Worm (Caenorhabditis elegans): ENCODE results near the gene cogc-8.
"Not testable (repeated sequence)": the region's sequence is repeated elsewhere in the genome, so short reads cannot be mapped to it uniquely, and the experiment has no call there.

DNA sequence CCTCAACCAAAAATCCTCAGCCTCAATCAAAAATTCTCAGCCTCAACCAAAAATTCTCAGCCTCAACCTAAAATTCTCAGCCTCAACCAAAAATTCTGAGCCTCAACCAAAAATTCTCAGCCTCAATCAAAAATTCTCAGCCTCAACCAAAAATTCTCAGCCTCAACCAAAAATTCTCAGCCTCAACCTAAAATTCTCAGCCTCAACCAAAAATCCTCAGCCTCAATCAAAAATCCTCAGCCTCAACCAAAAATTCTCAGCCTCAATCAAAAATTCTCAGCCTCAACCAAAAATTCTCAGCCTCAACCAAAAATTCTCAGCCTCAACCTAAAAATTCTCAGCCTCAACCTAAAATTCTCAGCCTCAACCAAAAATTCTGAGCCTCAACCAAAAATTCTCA is 24.5 kb upstream of the cogc-8 start:
- not testable (repeated sequence) for TF ChIP-seq pha-4 (tag; optimal IDR thresholded peaks at IDR 0.05); attf-6 (GFP tag; IDR thresholded peaks at IDR 0.05); ztf-25 (GFP tag; IDR thresholded peaks at IDR 0.05); nhr-90 (tag; optimal IDR thresholded peaks at IDR 0.05); tbx-9 (tag; optimal IDR thresholded peaks at IDR 0.05; ENCODE audit: borderline replicate concordance); Y53F4B.3 (GFP tag; IDR thresholded peaks at IDR 0.05); unc-130 (GFP tag; optimal IDR thresholded peaks at IDR 0.05); B0035.1 (tag; optimal IDR thresholded peaks at IDR 0.05); T26A5.8 (tag; optimal IDR thresholded peaks at IDR 0.05); ets-4 (GFP tag; optimal IDR thresholded peaks at IDR 0.05); B0019.2 (GFP tag; conservative IDR thresholded peaks at IDR 0.05)

Data from whole organism, young adult.